Fruit fly (Drosophila melanogaster): ENCODE results near the gene NLaz.

Gene NLaz

dm6 chr2L:1361771-1362632 lies at the start of gene NLaz (continued):
- TF ChIP-seq chif (GFP tag; optimal IDR thresholded peaks at IDR 0.05) = peak in 1 of 2 experiments; percentile 27
- TF ChIP-seq CG7271 (tag; optimal IDR thresholded peaks at IDR 0.05) = no peak
- TF ChIP-seq CG17802 (tag; optimal IDR thresholded peaks at IDR 0.05) = no peak
- TF ChIP-seq CG4707 (GFP tag; optimal IDR thresholded peaks at IDR 0.05) = no peak
- no peak for TF ChIP-seq Fer3 (tag; optimal IDR thresholded peaks at IDR 0.05)
- no peak for TF ChIP-seq CG13775 (GFP tag; optimal IDR thresholded peaks at IDR 0.05)
- TF ChIP-seq lab (GFP tag; optimal IDR thresholded peaks at IDR 0.05) = no peak
- no peak for TF ChIP-seq kay (GFP tag; optimal IDR thresholded peaks at IDR 0.05)
- TF ChIP-seq ssp (GFP tag; IDR thresholded peaks at IDR 0.05) = peak; percentile 38; the same call in 1 of the 2 replicates
- TF ChIP-seq danr (GFP tag; IDR thresholded peaks at IDR 0.05) = no peak
- TF ChIP-seq CG5953 (GFP tag; IDR thresholded peaks at IDR 0.05) = 0 out of 2 replicates have a peak, but pooled peaks have one; percentile 16
- no peak for TF ChIP-seq otp (GFP tag; IDR thresholded peaks at IDR 0.05)
- TF ChIP-seq B-H1 (GFP tag; IDR thresholded peaks at IDR 0.05) = no peak; the same call in 2 of the 3 replicates
- TF ChIP-seq eyg (GFP tag; optimal IDR thresholded peaks at IDR 0.05) = no peak
- peak; percentile 39 for TF ChIP-seq CG9817 (tag; optimal IDR thresholded peaks at IDR 0.05)
- TF ChIP-seq ranshi (GFP tag; IDR thresholded peaks at IDR 0.05) = peak; percentile 67
- TF ChIP-seq ind (GFP tag; optimal IDR thresholded peaks at IDR 0.05) = peak; percentile 2
- TF ChIP-seq Tbp (GFP tag; optimal IDR thresholded peaks at IDR 0.05) = no peak
- TF ChIP-seq CG18476 (GFP tag; optimal IDR thresholded peaks at IDR 0.05) = no peak
- no peak for TF ChIP-seq CG3995 (GFP tag; optimal IDR thresholded peaks at IDR 0.05)
- TF ChIP-seq crc (GFP tag; optimal IDR thresholded peaks at IDR 0.05) = no peak
- TF ChIP-seq CG15696 (tag; optimal IDR thresholded peaks at IDR 0.05) = no peak
- TF ChIP-seq CG10366 (GFP tag; IDR thresholded peaks at IDR 0.05) = peak; percentile 72
- TF ChIP-seq gsb (GFP tag; IDR thresholded peaks at IDR 0.05) = no peak
- no peak for TF ChIP-seq MESR4 (GFP tag; optimal IDR thresholded peaks at IDR 0.05)
- TF ChIP-seq CG9876 (GFP tag; optimal IDR thresholded peaks at IDR 0.05) = no peak
- peak; percentile 4 for TF ChIP-seq B-H2 (GFP tag; optimal IDR thresholded peaks at IDR 0.05)
- no peak for TF ChIP-seq Sry-β (GFP tag; optimal IDR thresholded peaks at IDR 0.05)
- no peak for TF ChIP-seq Atf3 (GFP tag; optimal IDR thresholded peaks at IDR 0.05)
- no peak for TF ChIP-seq run (tag; optimal IDR thresholded peaks at IDR 0.05)
- no peak for TF ChIP-seq CG1233 (GFP tag; optimal IDR thresholded peaks at IDR 0.05)
- TF ChIP-seq Jarid2 (GFP tag; optimal IDR thresholded peaks at IDR 0.05) = no peak
- no peak for TF ChIP-seq CG15479 (GFP tag; optimal IDR thresholded peaks at IDR 0.05)
- TF ChIP-seq amos (GFP tag; IDR thresholded peaks at IDR 0.05; ENCODE audit: partially characterized antibody) = no peak
- peak; percentile 83; the same call in 2 of the 3 replicates for TF ChIP-seq ken (GFP tag; IDR thresholded peaks at IDR 0.05)
- TF ChIP-seq CG30403 (GFP tag; optimal IDR thresholded peaks at IDR 0.05) = peak; percentile 50
- TF ChIP-seq CG17385 (GFP tag; optimal IDR thresholded peaks at IDR 0.05) = no peak
- TF ChIP-seq bab2 (GFP tag; optimal IDR thresholded peaks at IDR 0.05) = peak; percentile 65
- TF ChIP-seq lilli (GFP tag; optimal IDR thresholded peaks at IDR 0.05) = peak; percentile 25
- no peak for TF ChIP-seq CG2712 (tag; optimal IDR thresholded peaks at IDR 0.05)
- TF ChIP-seq D19A (tag; optimal IDR thresholded peaks at IDR 0.05) = no peak
- TF ChIP-seq CG6175 (GFP tag; IDR thresholded peaks at IDR 0.05) = no peak
- TF ChIP-seq stwl (tag; optimal IDR thresholded peaks at IDR 0.05) = no peak
- TF ChIP-seq fu2 (GFP tag; optimal IDR thresholded peaks at IDR 0.05) = no peak
- no peak for TF ChIP-seq eve (GFP tag; optimal IDR thresholded peaks at IDR 0.05)
- peak; percentile 77 for TF ChIP-seq Ptx1 (GFP tag; IDR thresholded peaks at IDR 0.05)
- no peak for TF ChIP-seq CG1602 (GFP tag; optimal IDR thresholded peaks at IDR 0.05)
- peak; percentile 46; the same call in 1 of the 2 replicates for TF ChIP-seq sob (GFP tag; IDR thresholded peaks at IDR 0.05)
- TF ChIP-seq HmgD (GFP tag; optimal IDR thresholded peaks at IDR 0.05) = no peak
- no peak for TF ChIP-seq YL-1 (GFP tag; optimal IDR thresholded peaks at IDR 0.05)

Measured in whole organism, embryonic.